Worm (Caenorhabditis elegans): ENCODE measurements around the gene T24D5.6.

- TF ChIP-seq him-1 (tag; optimal IDR thresholded peaks at IDR 0.05) (no peak), dao-5 (tag; optimal IDR thresholded peaks at IDR 0.05) (no peak)
These were observed 34.6 kb downstream of the T24D5.6 start for ce11 chrX:12637978-12638377.
